Worm (Caenorhabditis elegans): ENCODE data around the gene gap-2.

gap-2 gene

DNA sequence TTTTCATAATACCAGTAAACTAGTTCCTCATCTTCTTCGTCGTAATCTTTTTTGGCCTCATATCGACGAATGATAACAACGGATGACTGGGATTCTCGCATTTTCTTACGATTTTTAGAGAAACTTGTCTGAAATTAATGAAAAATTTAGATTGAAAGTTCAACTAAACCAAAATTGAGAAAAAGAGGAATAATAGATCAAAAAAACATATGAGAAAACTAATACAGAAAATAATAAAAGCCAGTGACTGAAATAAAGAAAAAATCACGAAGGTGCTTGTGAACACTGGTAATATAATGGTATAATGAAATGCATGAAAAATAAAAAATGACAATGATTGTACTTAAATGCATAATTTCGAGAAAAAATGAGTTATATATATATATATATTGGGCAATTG, 64.4 kb downstream of the gap-2 start, which contains the start of gene C07B5.8:
Gene C07B5.8 (minus strand): TSS at position 101 of the 400 bp plus-strand sequence.
- no peak for TF ChIP-seq ceh-24 (tag; optimal IDR thresholded peaks at IDR 0.05)
- no peak for TF ChIP-seq pax-1 (tag; optimal IDR thresholded peaks at IDR 0.05)
- TF ChIP-seq ttx-3 (tag; optimal IDR thresholded peaks at IDR 0.05) = no peak
- TF ChIP-seq syd-9 (tag; optimal IDR thresholded peaks at IDR 0.05) = no peak
- TF ChIP-seq C38D4.7 (GFP tag; optimal IDR thresholded peaks at IDR 0.05) = no peak
- no peak for TF ChIP-seq ceh-19 (GFP tag; optimal IDR thresholded peaks at IDR 0.05)
- no peak for TF ChIP-seq ceh-9 (tag; optimal IDR thresholded peaks at IDR 0.05)
- no peak for TF ChIP-seq mec-3 (tag; optimal IDR thresholded peaks at IDR 0.05; ENCODE audit: borderline replicate concordance)
- TF ChIP-seq F13H6.1 (tag; optimal IDR thresholded peaks at IDR 0.05) = no peak
- TF ChIP-seq madf-2 (tag; optimal IDR thresholded peaks at IDR 0.05) = no peak
- TF ChIP-seq tbx-2 (tag; optimal IDR thresholded peaks at IDR 0.05) = no peak
- no peak for TF ChIP-seq ceh-6 (GFP tag; optimal IDR thresholded peaks at IDR 0.05)
- no peak for TF ChIP-seq ahr-1 (tag; optimal IDR thresholded peaks at IDR 0.05)
- TF ChIP-seq fax-1 (tag; optimal IDR thresholded peaks at IDR 0.05) = no peak
- TF ChIP-seq elt-4 (tag; optimal IDR thresholded peaks at IDR 0.05) = no peak
- no peak for TF ChIP-seq ceh-14 (tag; optimal IDR thresholded peaks at IDR 0.05)
- no peak for TF ChIP-seq dmd-4 (tag; optimal IDR thresholded peaks at IDR 0.05; ENCODE audit: borderline replicate concordance)
- TF ChIP-seq ceh-31 (tag; optimal IDR thresholded peaks at IDR 0.05) = no peak

ce11 chrX:9537538-9538172, 65.4 kb downstream of the gap-2 start:
- TF ChIP-seq pat-9 (tag; optimal IDR thresholded peaks at IDR 0.05) (no peak), zip-5 (tag; optimal IDR thresholded peaks at IDR 0.05) (no peak), syd-9 (tag; optimal IDR thresholded peaks at IDR 0.05) (no peak), tbx-2 (tag; optimal IDR thresholded peaks at IDR 0.05) (no peak), ets-4 (tag; optimal IDR thresholded peaks at IDR 0.05) (no peak), ceh-45 (GFP tag; IDR thresholded peaks at IDR 0.05) (no peak), ztf-16 (tag; optimal IDR thresholded peaks at IDR 0.05) (no peak), fax-1 (tag; optimal IDR thresholded peaks at IDR 0.05) (no peak), unc-86 (tag; optimal IDR thresholded peaks at IDR 0.05) (no peak), K09A11.1 (tag; optimal IDR thresholded peaks at IDR 0.05; ENCODE audit: insufficient read depth) (no peak), dmd-4 (tag; optimal IDR thresholded peaks at IDR 0.05; ENCODE audit: borderline replicate concordance) (no peak), lim-6 (tag; optimal IDR thresholded peaks at IDR 0.05) (no peak), hlh-15 (tag; optimal IDR thresholded peaks at IDR 0.05) (no peak), pqm-1 (tag; optimal IDR thresholded peaks at IDR 0.05) (no peak), odd-2 (tag; optimal IDR thresholded peaks at IDR 0.05) (no peak), ttx-3 (tag; optimal IDR thresholded peaks at IDR 0.05) (no peak), sdc-2 (tag; optimal IDR thresholded peaks at IDR 0.05) (no peak)

DNA sequence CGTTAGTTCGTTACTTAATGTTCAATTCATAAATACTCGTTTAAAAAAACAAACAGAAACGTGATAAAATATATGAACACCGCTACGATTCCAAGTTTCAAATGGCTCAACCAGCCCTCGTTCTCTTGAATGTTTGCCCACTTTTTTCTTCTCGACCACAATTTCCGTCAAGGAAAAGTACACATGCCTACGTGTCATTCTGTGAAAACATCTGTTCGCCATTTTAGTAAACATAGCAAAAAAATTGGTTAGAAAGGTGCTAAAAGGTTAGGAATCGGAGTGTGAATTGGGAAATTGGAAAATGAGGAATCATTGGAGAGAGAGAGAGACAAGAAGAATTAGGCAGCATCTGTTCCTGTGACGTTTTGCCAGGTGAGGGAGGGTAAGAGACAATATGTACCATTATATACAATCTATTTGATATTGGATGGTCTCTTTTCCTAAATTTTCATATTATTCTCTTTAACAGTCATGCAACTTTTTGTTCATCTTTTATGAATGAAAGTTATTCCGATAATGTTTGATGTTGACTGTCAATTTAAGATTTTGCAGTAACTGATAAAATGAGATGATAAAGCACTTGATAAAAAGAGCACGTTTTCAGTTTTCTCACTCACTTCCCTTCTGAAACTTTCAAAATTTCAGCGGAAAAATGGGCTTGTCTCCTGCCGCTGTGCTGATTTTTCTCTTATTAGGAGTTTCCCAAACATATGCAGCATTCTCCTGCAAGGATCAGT, 67.2 kb downstream of the gap-2 start, which contains the start of gene nuc-1:
Gene nuc-1 (plus strand): TSS at position 612 of the 737 bp plus-strand sequence.
- TF ChIP-seq elt-2 (tag; optimal IDR thresholded peaks at IDR 0.05) (peak; percentile 16), rnt-1 (tag; optimal IDR thresholded peaks at IDR 0.05) (no peak)

DNA sequence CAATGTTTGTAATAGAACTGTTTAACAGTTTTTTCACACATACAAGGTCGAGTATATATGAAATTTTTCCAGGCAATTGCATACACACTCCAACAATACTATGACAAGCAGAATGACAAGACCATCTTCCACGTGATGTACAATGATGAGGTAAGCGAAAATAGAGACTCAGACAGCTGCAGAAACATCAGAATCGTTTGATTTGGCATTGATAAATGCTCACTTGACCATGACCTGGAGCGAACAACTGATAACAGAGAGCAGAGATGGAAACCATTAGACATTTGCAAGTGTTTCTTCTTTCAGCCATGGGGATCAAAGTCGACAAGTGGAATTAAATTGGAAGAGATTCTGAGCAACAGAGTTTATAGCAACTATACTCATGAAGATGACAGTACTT, 68.2 kb downstream of the gap-2 start:
- no peak for TF ChIP-seq ceh-24 (tag; optimal IDR thresholded peaks at IDR 0.05)
- peak; percentile 81 for TF ChIP-seq elt-2 (tag; optimal IDR thresholded peaks at IDR 0.05)
- no peak for TF ChIP-seq unc-42 (tag; optimal IDR thresholded peaks at IDR 0.05)
- no peak for TF ChIP-seq tbx-7 (tag; optimal IDR thresholded peaks at IDR 0.05)
- no peak for TF ChIP-seq lim-6 (tag; optimal IDR thresholded peaks at IDR 0.05)
- no peak for TF ChIP-seq C08G9.2 (tag; optimal IDR thresholded peaks at IDR 0.05)
- TF ChIP-seq ztf-16 (tag; optimal IDR thresholded peaks at IDR 0.05) = no peak

Measured in whole organism, late embryonic.